Fruit fly (Drosophila melanogaster): ENCODE data around the gene foxo.

foxo gene

DNA sequence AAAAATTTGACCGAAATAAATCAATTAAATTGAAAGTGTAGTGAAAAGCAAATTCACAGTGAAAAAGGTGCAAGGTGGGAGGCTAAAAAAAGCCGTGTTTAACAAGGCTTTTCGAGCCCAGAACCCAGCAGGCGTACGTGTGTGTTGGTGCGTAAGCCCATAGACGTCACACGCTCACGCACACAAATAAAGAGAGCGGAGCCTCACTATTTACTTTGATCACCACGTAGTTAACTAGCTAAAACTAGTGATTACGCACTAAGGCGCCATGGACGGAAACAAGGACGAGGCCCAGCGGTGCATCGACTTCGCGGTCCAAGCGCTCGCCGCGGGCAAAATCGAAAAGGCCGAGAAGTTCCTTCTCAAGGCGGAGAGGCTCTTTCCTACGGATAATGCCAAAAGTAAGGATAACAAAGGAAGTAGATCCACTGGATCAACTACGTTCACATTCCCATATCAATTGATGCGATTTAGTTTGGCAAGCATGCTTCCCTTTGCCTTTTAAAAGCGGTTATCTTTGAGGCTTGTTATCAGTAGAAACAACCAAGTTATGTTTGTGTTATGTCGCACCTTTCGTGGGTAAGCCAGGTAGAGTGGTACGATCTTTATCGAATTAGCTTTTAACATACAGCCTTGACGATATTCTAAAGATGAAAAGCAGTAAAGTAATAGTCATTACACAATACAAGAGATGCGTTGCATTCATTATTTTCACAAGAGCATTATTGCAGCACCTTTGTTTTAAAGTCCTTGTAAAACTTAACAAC lies 24.1 kb upstream of the foxo start:
- no peak for TF ChIP-seq CG9948 (tag; optimal IDR thresholded peaks at IDR 0.05)
- no peak for TF ChIP-seq CG14655 (GFP tag; optimal IDR thresholded peaks at IDR 0.05)
- no peak for TF ChIP-seq CG13204 (GFP tag; optimal IDR thresholded peaks at IDR 0.05)
- no peak for TF ChIP-seq rn (GFP tag; IDR thresholded peaks at IDR 0.05)
- TF ChIP-seq fd96Ca (GFP tag; IDR thresholded peaks at IDR 0.05): no peak
- TF ChIP-seq Ets98B (GFP tag; IDR thresholded peaks at IDR 0.05): no peak
- no peak for TF ChIP-seq CG10348 (GFP tag; IDR thresholded peaks at IDR 0.05)
- TF ChIP-seq CG32121 (GFP tag; IDR thresholded peaks at IDR 0.05): no peak
- TF ChIP-seq CG17806 (tag; optimal IDR thresholded peaks at IDR 0.05): no peak
- TF ChIP-seq EcR (GFP tag; optimal IDR thresholded peaks at IDR 0.05): no peak

DNA sequence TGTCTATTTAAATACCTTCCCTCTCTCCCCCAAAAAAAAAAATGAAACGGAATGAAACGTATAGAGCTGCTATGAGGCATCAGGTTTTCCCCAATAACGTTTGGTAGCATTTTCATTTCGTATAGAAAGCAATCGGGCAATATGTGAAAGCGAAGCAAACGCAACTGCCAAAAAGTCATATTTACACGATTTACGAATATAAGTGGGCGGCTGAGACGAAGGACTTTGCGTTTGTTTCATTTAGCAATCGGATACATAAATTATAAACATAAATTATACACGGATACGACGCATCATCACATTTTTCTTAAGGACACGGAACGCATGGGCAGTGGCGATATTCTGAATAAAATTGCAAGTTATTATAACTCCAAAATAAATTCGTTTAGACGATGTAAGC lies 22.1 kb upstream of the foxo start:
- TF ChIP-seq CG4496 (GFP tag; IDR thresholded peaks at IDR 0.05) (no peak), EcR (GFP tag; optimal IDR thresholded peaks at IDR 0.05) (no peak), CG10348 (GFP tag; IDR thresholded peaks at IDR 0.05) (no peak), CG34367 (tag; optimal IDR thresholded peaks at IDR 0.05) (no peak), CG9948 (tag; optimal IDR thresholded peaks at IDR 0.05) (no peak), gl (tag; optimal IDR thresholded peaks at IDR 0.05) (no peak), CG12605 (GFP tag; IDR thresholded peaks at IDR 0.05) (no peak), CG32121 (GFP tag; IDR thresholded peaks at IDR 0.05) (no peak), CG15710 (tag; optimal IDR thresholded peaks at IDR 0.05) (no peak), D1 (tag; optimal IDR thresholded peaks at IDR 0.05) (no peak), CG17806 (tag; optimal IDR thresholded peaks at IDR 0.05) (no peak), Snoo (tag; optimal IDR thresholded peaks at IDR 0.05) (no peak), Pif1A (GFP tag; optimal IDR thresholded peaks at IDR 0.05) (no peak), CG8301 (tag; optimal IDR thresholded peaks at IDR 0.05) (no peak), rn (GFP tag; IDR thresholded peaks at IDR 0.05) (no peak), fd96Ca (GFP tag; IDR thresholded peaks at IDR 0.05) (no peak), CG14655 (GFP tag; optimal IDR thresholded peaks at IDR 0.05) (no peak), Ets98B (GFP tag; IDR thresholded peaks at IDR 0.05) (no peak)

DNA sequence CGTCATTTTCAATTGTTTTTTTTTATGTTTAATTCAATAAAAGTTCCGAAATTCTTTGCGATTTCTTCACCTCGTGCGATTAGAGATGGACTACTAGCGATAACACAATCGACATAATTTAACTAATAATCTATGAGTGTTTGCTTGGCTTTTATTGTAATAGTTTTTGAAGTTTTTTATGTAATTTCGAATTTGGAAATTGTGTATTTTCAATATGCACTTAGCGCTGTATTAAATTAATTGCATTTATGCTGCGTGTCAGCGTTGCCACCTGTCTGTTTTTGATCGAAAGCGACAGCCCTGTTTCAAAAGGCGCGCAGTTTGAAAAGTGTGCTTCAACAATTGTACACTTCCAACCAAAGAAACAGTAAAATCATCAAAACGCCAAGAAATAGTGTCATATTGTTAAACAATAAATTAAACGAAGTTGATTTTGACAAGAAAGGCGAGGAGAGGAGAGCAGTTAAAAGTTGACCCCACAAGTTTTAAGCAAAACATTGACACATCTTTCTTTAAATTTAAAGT lies 20.8 kb upstream of the foxo start, which contains the start of gene CG9922:
Gene CG9922, minus strand, starts transcription at position 475 of the 525 bp plus-strand sequence.
- TF ChIP-seq CG14655 (GFP tag; optimal IDR thresholded peaks at IDR 0.05): no peak
- no peak for TF ChIP-seq fd96Ca (GFP tag; IDR thresholded peaks at IDR 0.05)
- peak; percentile 16 for TF ChIP-seq CG17806 (tag; optimal IDR thresholded peaks at IDR 0.05)
- no peak for TF ChIP-seq Pif1B (GFP tag; optimal IDR thresholded peaks at IDR 0.05)
- no peak; the same call in 1 of the 2 replicates for TF ChIP-seq CG32121 (GFP tag; IDR thresholded peaks at IDR 0.05)
- no peak for TF ChIP-seq CG12605 (GFP tag; IDR thresholded peaks at IDR 0.05)
- TF ChIP-seq CG4496 (GFP tag; IDR thresholded peaks at IDR 0.05): no peak
- TF ChIP-seq D1 (tag; optimal IDR thresholded peaks at IDR 0.05): peak; percentile 87
- TF ChIP-seq CG15710 (tag; optimal IDR thresholded peaks at IDR 0.05): peak; percentile 16
- no peak for TF ChIP-seq rn (GFP tag; IDR thresholded peaks at IDR 0.05)
- no peak for TF ChIP-seq Snoo (tag; optimal IDR thresholded peaks at IDR 0.05)
- TF ChIP-seq CG8159 (tag; optimal IDR thresholded peaks at IDR 0.05): no peak
- no peak for TF ChIP-seq Ets98B (GFP tag; IDR thresholded peaks at IDR 0.05)
- no peak for TF ChIP-seq CG8301 (tag; optimal IDR thresholded peaks at IDR 0.05)
- TF ChIP-seq CG9948 (tag; optimal IDR thresholded peaks at IDR 0.05): no peak
- TF ChIP-seq gl (tag; optimal IDR thresholded peaks at IDR 0.05): no peak
- peak; percentile 43 for TF ChIP-seq Pif1A (GFP tag; optimal IDR thresholded peaks at IDR 0.05)
- TF ChIP-seq CG34367 (tag; optimal IDR thresholded peaks at IDR 0.05): no peak
- no peak for TF ChIP-seq CG13204 (GFP tag; optimal IDR thresholded peaks at IDR 0.05)
- TF ChIP-seq CG10348 (GFP tag; IDR thresholded peaks at IDR 0.05): no peak
- peak; percentile 55 for TF ChIP-seq EcR (GFP tag; optimal IDR thresholded peaks at IDR 0.05)

DNA sequence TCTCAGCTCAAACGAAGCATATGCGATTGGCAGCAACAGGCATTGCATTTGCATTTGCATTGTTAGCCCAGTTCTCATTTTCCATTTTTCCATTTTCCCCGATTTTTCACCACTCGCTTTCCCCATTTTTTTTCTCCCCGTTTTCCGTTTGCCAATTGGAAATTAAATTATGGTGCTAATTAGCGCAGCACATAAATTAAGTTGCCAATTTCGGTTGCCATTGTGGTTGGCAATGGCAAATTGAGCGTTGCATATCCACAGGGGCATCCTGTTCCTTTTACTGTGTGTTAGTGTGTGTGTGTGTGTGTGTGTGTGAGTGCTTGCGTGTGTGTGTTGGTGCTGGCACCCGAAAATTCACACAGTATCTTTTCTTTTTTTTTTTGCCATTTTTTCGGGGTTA lies 19.4 kb upstream of the foxo start:
- no peak for TF ChIP-seq CG8159 (tag; optimal IDR thresholded peaks at IDR 0.05)

DNA sequence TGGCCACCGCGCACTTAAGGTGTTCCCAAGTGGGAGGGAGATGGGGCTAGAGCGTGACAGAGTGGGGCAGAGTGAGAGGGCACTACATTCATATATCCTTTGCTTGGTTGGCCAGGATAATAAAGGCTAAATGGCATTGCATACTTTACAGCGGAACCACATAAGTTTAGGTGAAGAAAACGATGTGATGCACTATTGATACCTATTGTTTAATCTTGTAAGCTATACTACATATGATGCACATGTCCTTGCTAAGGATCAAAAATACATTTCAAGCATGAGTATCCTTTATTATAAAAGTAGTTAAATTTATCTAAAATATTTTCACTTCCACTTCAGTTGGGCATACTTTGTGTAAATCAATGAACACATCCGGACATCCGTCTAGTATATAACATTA lies 15.7 kb upstream of the foxo start:
- TF ChIP-seq CG8159 (tag; optimal IDR thresholded peaks at IDR 0.05): no peak
- TF ChIP-seq rn (GFP tag; IDR thresholded peaks at IDR 0.05): no peak
- no peak for TF ChIP-seq CG8301 (tag; optimal IDR thresholded peaks at IDR 0.05)
- no peak for TF ChIP-seq CG14655 (GFP tag; optimal IDR thresholded peaks at IDR 0.05)
- peak; percentile 6 for TF ChIP-seq CG15710 (tag; optimal IDR thresholded peaks at IDR 0.05)
- TF ChIP-seq EcR (GFP tag; optimal IDR thresholded peaks at IDR 0.05): no peak

DNA sequence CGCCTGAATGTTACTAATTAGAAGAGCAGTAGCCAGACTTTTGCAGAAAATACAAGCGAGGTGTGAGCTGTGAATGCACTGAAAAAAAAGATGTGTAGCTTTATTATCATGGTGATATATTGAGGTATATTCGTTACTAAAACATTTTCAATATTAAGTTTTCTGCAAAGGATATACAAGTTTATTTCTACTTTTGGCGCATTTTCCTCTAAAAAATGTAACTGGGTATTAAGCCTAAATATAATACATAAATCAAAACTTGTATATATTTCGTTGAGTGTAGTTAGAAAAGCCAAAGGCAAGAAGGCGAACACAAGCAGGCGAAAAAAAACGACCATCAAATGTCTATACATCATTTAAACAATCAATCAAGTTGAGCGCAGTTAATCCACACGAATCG lies 15.1 kb upstream of the foxo start:
- TF ChIP-seq CG15710 (tag; optimal IDR thresholded peaks at IDR 0.05): no peak

DNA sequence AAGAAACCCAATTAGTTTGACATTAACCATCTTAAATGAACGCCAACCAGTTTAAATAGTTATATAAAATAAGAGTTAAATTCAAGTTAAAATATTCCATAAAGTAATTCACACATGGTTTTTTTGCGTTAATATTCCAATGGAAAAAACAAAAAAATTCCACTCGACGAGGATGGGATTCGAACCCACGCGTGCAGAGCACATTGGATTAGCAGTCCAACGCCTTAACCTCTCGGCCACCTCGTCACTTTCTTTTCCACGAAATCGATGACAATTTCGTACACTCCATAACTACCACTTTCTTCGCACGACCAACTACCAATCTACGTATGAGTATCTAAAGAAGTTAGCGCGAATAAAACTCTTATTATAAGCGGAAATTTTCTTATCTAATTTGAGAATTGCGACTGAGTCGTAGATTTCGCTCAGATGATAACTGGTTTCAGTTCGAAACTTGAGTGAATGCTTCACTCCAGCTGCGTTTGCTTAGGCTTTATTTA lies 12.3 kb upstream of the foxo start:
- TF ChIP-seq CG34367 (tag; optimal IDR thresholded peaks at IDR 0.05): no peak
- TF ChIP-seq CG12605 (GFP tag; IDR thresholded peaks at IDR 0.05): no peak
- no peak for TF ChIP-seq CG8301 (tag; optimal IDR thresholded peaks at IDR 0.05)
- TF ChIP-seq Pif1A (GFP tag; optimal IDR thresholded peaks at IDR 0.05): no peak
- no peak for TF ChIP-seq CG32121 (GFP tag; IDR thresholded peaks at IDR 0.05)
- TF ChIP-seq CG15710 (tag; optimal IDR thresholded peaks at IDR 0.05): no peak
- no peak for TF ChIP-seq CG13204 (GFP tag; optimal IDR thresholded peaks at IDR 0.05)
- TF ChIP-seq fd96Ca (GFP tag; IDR thresholded peaks at IDR 0.05): no peak
- TF ChIP-seq CG14655 (GFP tag; optimal IDR thresholded peaks at IDR 0.05): no peak
- TF ChIP-seq rn (GFP tag; IDR thresholded peaks at IDR 0.05): no peak
- TF ChIP-seq CG17806 (tag; optimal IDR thresholded peaks at IDR 0.05): no peak
- TF ChIP-seq CG4496 (GFP tag; IDR thresholded peaks at IDR 0.05): no peak
- TF ChIP-seq Ets98B (GFP tag; IDR thresholded peaks at IDR 0.05): no peak

Data from whole organism, pupa.